Worm (Caenorhabditis elegans): Measurements from ENCODE around the gene F11C7.7.

Gene F11C7.7

ce11 chrX:17363491-17363890, 34.9 kb upstream of the F11C7.7 start:
- TF ChIP-seq sma-3 (GFP tag; optimal IDR thresholded peaks at IDR 0.05): peak; percentile 15
- TF ChIP-seq lin-39 (tag; optimal IDR thresholded peaks at IDR 0.05): no peak

DNA sequence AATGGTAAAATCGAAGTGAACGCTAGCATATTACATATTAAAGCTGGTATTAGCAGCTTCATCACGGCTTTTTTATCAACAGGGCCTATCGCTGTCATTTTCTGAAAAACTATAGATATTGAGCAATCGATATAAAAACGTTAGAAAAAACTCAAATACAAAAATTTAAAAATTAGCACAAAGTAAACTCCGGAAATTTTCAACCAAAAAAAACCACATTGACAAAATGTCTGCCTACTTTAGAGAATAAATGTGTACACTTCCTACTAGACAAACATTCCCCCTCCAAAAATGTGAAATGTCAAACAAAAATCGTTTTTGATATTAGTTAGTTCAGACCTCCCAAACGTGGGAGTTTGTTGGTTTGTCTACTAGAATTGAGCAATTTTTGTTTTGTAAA, 29.9 kb upstream of the F11C7.7 start, which contains the start of gene mfsd-10:
Gene mfsd-10, minus strand, starts transcription at position 101 of the 400 bp plus-strand sequence.
- no peak for TF ChIP-seq lin-13 (GFP tag; optimal IDR thresholded peaks at IDR 0.05)
- TF ChIP-seq nhr-129 (tag; optimal IDR thresholded peaks at IDR 0.05): no peak
- no peak for TF ChIP-seq nhr-6 (tag; optimal IDR thresholded peaks at IDR 0.05)
- no peak for TF ChIP-seq unc-62 (GFP tag; optimal IDR thresholded peaks at IDR 0.05)
- no peak for TF ChIP-seq lsy-2 (tag; optimal IDR thresholded peaks at IDR 0.05)
- TF ChIP-seq ceh-82 (tag; optimal IDR thresholded peaks at IDR 0.05): no peak
- no peak for TF ChIP-seq Y55F3AM.14 (GFP tag; optimal IDR thresholded peaks at IDR 0.05)
- TF ChIP-seq elt-3 (tag; optimal IDR thresholded peaks at IDR 0.05): no peak
- TF ChIP-seq egl-27 (tag; optimal IDR thresholded peaks at IDR 0.05): no peak
- TF ChIP-seq ztf-1 (GFP tag; conservative IDR thresholded peaks at IDR 0.05): no peak
- TF ChIP-seq unc-39 (tag; optimal IDR thresholded peaks at IDR 0.05): no peak
- TF ChIP-seq fos-1 (tag; optimal IDR thresholded peaks at IDR 0.05): no peak
- no peak for TF ChIP-seq blmp-1 (tag; optimal IDR thresholded peaks at IDR 0.05; ENCODE audit: insufficient read depth)

DNA sequence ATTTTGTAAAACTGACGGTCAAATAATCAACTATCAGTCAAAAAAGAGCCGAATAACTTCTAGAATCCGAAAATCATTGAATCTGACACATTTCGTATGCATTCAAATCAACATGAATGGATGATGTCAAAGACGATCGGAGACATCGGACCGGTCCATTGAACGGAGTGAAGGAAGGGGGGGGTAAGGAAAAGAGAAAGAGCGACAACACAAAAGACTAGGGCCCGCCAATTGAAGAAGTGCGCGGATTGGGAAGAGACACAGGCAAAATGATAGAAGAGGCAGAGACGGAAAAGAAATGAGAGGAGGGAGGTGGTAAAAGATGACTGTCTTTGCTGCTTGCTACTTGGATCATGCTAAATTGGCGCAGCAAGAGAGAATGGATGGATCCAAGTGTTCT, 28.9 kb upstream of the F11C7.7 start:
- TF ChIP-seq sma-9 (GFP tag; optimal IDR thresholded peaks at IDR 0.05) (no peak), sma-9 (tag; optimal IDR thresholded peaks at IDR 0.05) (no peak), lin-13 (GFP tag; optimal IDR thresholded peaks at IDR 0.05) (no peak), mab-5 (tag; optimal IDR thresholded peaks at IDR 0.05) (no peak), ceh-82 (tag; optimal IDR thresholded peaks at IDR 0.05) (no peak), sem-4 (tag; optimal IDR thresholded peaks at IDR 0.05) (peak; percentile 12), ceh-16 (tag; optimal IDR thresholded peaks at IDR 0.05) (no peak), nhr-129 (tag; optimal IDR thresholded peaks at IDR 0.05) (peak; percentile 40), nhr-25 (tag; optimal IDR thresholded peaks at IDR 0.05) (peak; percentile 22), Y55F3AM.14 (GFP tag; optimal IDR thresholded peaks at IDR 0.05) (no peak), lin-39 (tag; optimal IDR thresholded peaks at IDR 0.05) (no peak), crh-2 (tag; optimal IDR thresholded peaks at IDR 0.05) (no peak), nhr-21 (tag; optimal IDR thresholded peaks at IDR 0.05) (no peak)

DNA sequence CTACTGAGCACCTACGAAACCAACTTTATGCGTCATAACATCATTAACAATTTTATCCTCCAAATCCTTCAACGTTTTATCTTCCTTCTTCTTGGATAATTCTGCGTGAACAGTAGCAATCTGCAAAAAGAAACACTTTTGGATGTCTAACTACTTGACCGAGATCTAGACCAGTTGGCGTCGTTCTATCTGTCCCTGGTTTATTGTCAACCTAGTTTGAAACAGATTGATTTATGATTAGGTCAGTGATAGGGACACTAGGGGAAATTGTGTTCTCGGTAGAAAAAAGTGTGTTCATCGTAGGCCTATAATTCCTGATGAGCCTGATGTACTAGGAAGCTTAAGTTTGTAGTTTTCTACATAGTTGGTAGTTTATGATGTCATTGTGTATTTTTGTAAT, 24.4 kb upstream of the F11C7.7 start:
- TF ChIP-seq nhr-10 (tag; optimal IDR thresholded peaks at IDR 0.05) (no peak), dmd-4 (tag; optimal IDR thresholded peaks at IDR 0.05) (no peak), nhr-25 (tag; optimal IDR thresholded peaks at IDR 0.05) (no peak), zag-1 (tag; optimal IDR thresholded peaks at IDR 0.05) (no peak), mdl-1 (tag; optimal IDR thresholded peaks at IDR 0.05) (no peak), unc-62 (GFP tag; optimal IDR thresholded peaks at IDR 0.05) (no peak), sma-3 (GFP tag; optimal IDR thresholded peaks at IDR 0.05) (peak; percentile 53), elt-3 (tag; optimal IDR thresholded peaks at IDR 0.05) (no peak), sma-9 (GFP tag; optimal IDR thresholded peaks at IDR 0.05) (peak; percentile 44), sma-9 (tag; optimal IDR thresholded peaks at IDR 0.05) (no peak)

DNA sequence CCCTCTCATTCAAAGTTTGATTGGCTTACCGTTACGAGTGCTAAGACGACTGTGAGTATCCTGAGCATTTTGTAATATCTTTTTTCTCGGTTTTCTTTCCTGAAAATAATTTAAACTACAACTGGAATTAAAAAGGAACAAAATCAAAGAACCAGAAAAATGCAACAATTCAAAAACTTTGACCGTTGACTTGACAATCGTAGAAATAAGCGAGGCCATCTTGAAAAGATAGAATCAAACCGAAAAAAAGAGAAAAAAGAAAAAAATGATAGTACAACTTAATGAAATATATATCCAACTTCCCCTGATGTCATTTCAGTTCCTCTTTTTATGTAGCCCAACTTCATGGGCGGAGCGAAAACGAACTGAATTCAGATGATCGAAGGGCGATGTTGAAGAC, 23.9 kb upstream of the F11C7.7 start, which contains the start of gene F10D7.3:
Gene F10D7.3, minus strand, starts transcription at position 101 of the 400 bp plus-strand sequence.
- no peak for TF ChIP-seq ztf-1 (GFP tag; conservative IDR thresholded peaks at IDR 0.05)
- no peak for TF ChIP-seq elt-1 (tag; optimal IDR thresholded peaks at IDR 0.05)
- no peak for TF ChIP-seq F13H6.1 (tag; optimal IDR thresholded peaks at IDR 0.05)
- no peak for TF ChIP-seq ztf-4 (tag; optimal IDR thresholded peaks at IDR 0.05)
- no peak for TF ChIP-seq nhr-10 (tag; optimal IDR thresholded peaks at IDR 0.05)
- TF ChIP-seq ceh-82 (tag; optimal IDR thresholded peaks at IDR 0.05): no peak
- TF ChIP-seq C34F6.9 (tag; optimal IDR thresholded peaks at IDR 0.05): no peak
- no peak for TF ChIP-seq unc-55 (GFP tag; optimal IDR thresholded peaks at IDR 0.05)
- TF ChIP-seq blmp-1 (tag; optimal IDR thresholded peaks at IDR 0.05; ENCODE audit: insufficient read depth): no peak
- TF ChIP-seq lin-39 (tag; optimal IDR thresholded peaks at IDR 0.05): no peak
- TF ChIP-seq nhr-23 (tag; optimal IDR thresholded peaks at IDR 0.05): no peak
- TF ChIP-seq alr-1 (tag; optimal IDR thresholded peaks at IDR 0.05): no peak
- no peak for TF ChIP-seq mbf-1 (tag; optimal IDR thresholded peaks at IDR 0.05)
- TF ChIP-seq ZK546.5 (tag; optimal IDR thresholded peaks at IDR 0.05): no peak
- TF ChIP-seq fos-1 (tag; optimal IDR thresholded peaks at IDR 0.05): no peak

Measured in whole organism, L2 larva.